Fruit fly (Drosophila melanogaster) whole organism, prepupa: ENCODE results near the gene CG12229.

Experiments used
- Blimp-1 ChIP-seq: fragments of 200-800 bp; sonication (Bioruptor generic); optimal IDR thresholded peaks from 3 replicates; lab custom pipeline; 2017; ENCODE audit warnings: missing biosample characterization, missing genetic modification characterization, mild to moderate bottlenecking, moderate library complexity, missing genetic modification reagents
- CG10631 ChIP-seq: fragments of 200-800 bp; sonication (Bioruptor generic); optimal IDR thresholded peaks from 2 replicates; lab custom pipeline; 2016; ENCODE audit warnings: missing biosample characterization, missing genetic modification characterization
- CG10669 ChIP-seq: fragments of 200-800 bp; sonication (Bioruptor generic); optimal IDR thresholded peaks from 3 replicates; lab custom pipeline; 2018; ENCODE audit warnings: missing biosample characterization, mild to moderate bottlenecking, missing genetic modification characterization, moderate library complexity
- CG11902 ChIP-seq: fragments of 200-800 bp; sonication (Bioruptor generic); optimal IDR thresholded peaks from 3 replicates; lab custom pipeline; 2016; ENCODE audit warnings: missing biosample characterization, missing genetic modification characterization
- CG15336 ChIP-seq: fragments of 200-800 bp; sonication (Bioruptor generic); IDR thresholded peaks from 2 replicates; pipeline ENCODE4 v1.3.6; 2022; ENCODE audit warnings: missing biosample characterization, missing genetic modification characterization
- CG1621 ChIP-seq: fragments of 200-800 bp; sonication (Bioruptor generic); optimal IDR thresholded peaks from 3 replicates; lab custom pipeline; 2018; ENCODE audit warnings: missing biosample characterization, mild to moderate bottlenecking, missing genetic modification characterization
- CG3032 ChIP-seq: fragments of 200-800 bp; optimal IDR thresholded peaks from 2 replicates; lab custom pipeline; 2019; ENCODE audit warnings: missing biosample characterization, mild to moderate bottlenecking, missing genetic modification characterization, moderate library complexity
- CG32006 ChIP-seq: fragments of 200-800 bp; sonication (Bioruptor generic); optimal IDR thresholded peaks from 3 replicates; lab custom pipeline; 2017; ENCODE audit warnings: missing biosample characterization, mild to moderate bottlenecking, missing genetic modification characterization
- CG34406 ChIP-seq: fragments of 200-800 bp; sonication (Bioruptor generic); optimal IDR thresholded peaks from 3 replicates; lab custom pipeline; 2016; ENCODE audit warnings: missing biosample characterization, missing genetic modification characterization
- CG4318 ChIP-seq: fragments of 200-800 bp; sonication (Bioruptor generic); optimal IDR thresholded peaks from 3 replicates; lab custom pipeline; 2017; ENCODE audit warnings: missing biosample characterization, mild to moderate bottlenecking, missing genetic modification characterization
- CG6163 ChIP-seq: fragments of 200-800 bp; sonication (Bioruptor generic); IDR thresholded peaks from 3 replicates; pipeline ENCODE4 v1.3.6; 2022; ENCODE audit warnings: missing biosample characterization, missing genetic modification characterization
- CG6276 ChIP-seq: fragments of 200-800 bp; sonication (Bioruptor generic); optimal IDR thresholded peaks from 2 replicates; lab custom pipeline; 2017; ENCODE audit warnings: missing biosample characterization, mild to moderate bottlenecking, missing genetic modification characterization
- CG6792 ChIP-seq: fragments of 200-800 bp; sonication (Bioruptor generic); optimal IDR thresholded peaks from 3 replicates; lab custom pipeline; 2016; ENCODE audit warnings: missing biosample characterization, missing genetic modification characterization
- CG6808 ChIP-seq: fragments of 200-800 bp; sonication (Bioruptor generic); optimal IDR thresholded peaks from 3 replicates; lab custom pipeline; 2017; ENCODE audit warnings: missing biosample characterization, missing genetic modification characterization, mild to moderate bottlenecking, moderate library complexity, missing genetic modification reagents
- CG6854 ChIP-seq: fragments of 200-800 bp; sonication (Bioruptor generic); optimal IDR thresholded peaks from 2 replicates; lab custom pipeline; 2017; ENCODE audit warnings: missing biosample characterization, mild to moderate bottlenecking, missing genetic modification characterization
- CG7368 ChIP-seq: fragments of 200-800 bp; sonication (Bioruptor generic); optimal IDR thresholded peaks from 3 replicates; lab custom pipeline; 2016; ENCODE audit warnings: missing biosample characterization, missing genetic modification characterization
- CG8119 ChIP-seq: fragments of 200-800 bp; sonication (Bioruptor generic); IDR thresholded peaks from 3 replicates; pipeline ENCODE4 v1.3.6; 2022; ENCODE audit warnings: missing biosample characterization, missing genetic modification characterization
- CG8319 ChIP-seq: fragments of 200-800 bp; sonication (Bioruptor generic); optimal IDR thresholded peaks from 3 replicates; lab custom pipeline; 2016; ENCODE audit warnings: missing biosample characterization, missing genetic modification characterization
- Eip75B ChIP-seq: fragments of 200-800 bp; sonication (Bioruptor generic); optimal IDR thresholded peaks from 3 replicates; lab custom pipeline; 2016; ENCODE audit warnings: missing biosample characterization, missing genetic modification characterization
- Eip78C ChIP-seq: fragments of 200-800 bp; sonication (Bioruptor generic); peaks from one replicate; lab custom pipeline; 2016; ENCODE audit warnings: missing biosample characterization, missing genetic modification characterization
- Eip93F ChIP-seq: fragments of 200-800 bp; sonication (Bioruptor generic); optimal IDR thresholded peaks from 2 replicates; lab custom pipeline; 2016; ENCODE audit warnings: missing biosample characterization, mild to moderate bottlenecking, missing genetic modification characterization
- Ets21C ChIP-seq: fragments of 200-800 bp; sonication (Bioruptor generic); optimal IDR thresholded peaks from 3 replicates; lab custom pipeline; 2016; ENCODE audit warnings: missing biosample characterization, missing genetic modification characterization
- Ets96B ChIP-seq: fragments of 200-800 bp; optimal IDR thresholded peaks from 2 replicates; lab custom pipeline; 2019; ENCODE audit warnings: missing biosample characterization, mild to moderate bottlenecking, missing genetic modification characterization, moderate library complexity
- Gug ChIP-seq: fragments of 200-800 bp; sonication (Bioruptor generic); IDR thresholded peaks from 2 replicates; pipeline ENCODE4 v1.3.6; 2022; ENCODE audit warnings: missing biosample characterization, missing genetic modification characterization
- Hr38 ChIP-seq: sonication (Bioruptor generic); optimal IDR thresholded peaks from 2 replicates; lab custom pipeline; 2016; ENCODE audit warnings: missing biosample characterization, missing genetic modification characterization
- Hr4 ChIP-seq: fragments of 200-800 bp; sonication (Bioruptor generic); optimal IDR thresholded peaks from 3 replicates; lab custom pipeline; 2016; ENCODE audit warnings: missing biosample characterization, missing genetic modification characterization
- Lpt ChIP-seq: fragments of 200-800 bp; sonication (Bioruptor generic); optimal IDR thresholded peaks from 3 replicates; lab custom pipeline; 2016; ENCODE audit warnings: missing biosample characterization, missing genetic modification characterization
- OdsH ChIP-seq: fragments of 200-800 bp; sonication (Bioruptor generic); optimal IDR thresholded peaks from 3 replicates; lab custom pipeline; 2016; ENCODE audit warnings: missing biosample characterization, missing genetic modification characterization
- Smox ChIP-seq: fragments of 200-800 bp; sonication (Bioruptor generic); optimal IDR thresholded peaks from 3 replicates; lab custom pipeline; 2016; ENCODE audit warnings: missing biosample characterization, missing genetic modification characterization
- Sox102F ChIP-seq: fragments of 200-800 bp; sonication (Bioruptor generic); optimal IDR thresholded peaks from 2 replicates; lab custom pipeline; 2016; ENCODE audit warnings: missing biosample characterization, mild to moderate bottlenecking, missing genetic modification characterization
- achi ChIP-seq: fragments of 200-800 bp; sonication (Bioruptor generic); optimal IDR thresholded peaks from 3 replicates; lab custom pipeline; 2016; ENCODE audit warnings: missing biosample characterization, missing genetic modification characterization
- cyc ChIP-seq: fragments of 200-800 bp; sonication (Bioruptor generic); optimal IDR thresholded peaks from 3 replicates; lab custom pipeline; 2016; ENCODE audit warnings: missing biosample characterization, missing genetic modification characterization
- dac ChIP-seq: fragments of 200-800 bp; sonication (Bioruptor generic); optimal IDR thresholded peaks from 2 replicates; lab custom pipeline; 2017; ENCODE audit warnings: missing biosample characterization, mild to moderate bottlenecking, missing genetic modification characterization
- eg ChIP-seq: fragments of 200-800 bp; sonication (Bioruptor generic); IDR thresholded peaks from 3 replicates; pipeline ENCODE4 v1.3.6; 2022; ENCODE audit warnings: missing biosample characterization, missing genetic modification characterization
- fd59A ChIP-seq: fragments of 200-800 bp; sonication (Bioruptor generic); optimal IDR thresholded peaks from 2 replicates; lab custom pipeline; 2017; ENCODE audit warnings: missing biosample characterization, mild to moderate bottlenecking, missing genetic modification characterization, missing genetic modification reagents
- fd85E ChIP-seq: fragments of 200-800 bp; sonication (Bioruptor generic); optimal IDR thresholded peaks from 3 replicates; lab custom pipeline; 2016; ENCODE audit warnings: missing biosample characterization, missing genetic modification characterization
- lz ChIP-seq: fragments of 200-800 bp; sonication (Bioruptor generic); optimal IDR thresholded peaks from 3 replicates; lab custom pipeline; 2016; ENCODE audit warnings: missing biosample characterization, missing genetic modification characterization
- net ChIP-seq: fragments of 200-800 bp; sonication (Bioruptor generic); optimal IDR thresholded peaks from 3 replicates; lab custom pipeline; 2016; ENCODE audit warnings: missing biosample characterization, missing genetic modification characterization
- salr ChIP-seq, 2 experiments: fragments of 200-800 bp; sonication (Bioruptor generic); optimal IDR thresholded peaks; 3 replicates each; lab custom pipeline; 2016 to 2018; ENCODE audit warnings: missing biosample characterization in 2 of 2, missing genetic modification characterization in 2 of 2, mild to moderate bottlenecking in 1 of 2
- spab ChIP-seq: fragments of 200-800 bp; sonication (Bioruptor generic); optimal IDR thresholded peaks from 2 replicates; lab custom pipeline; 2017; ENCODE audit warnings: missing biosample characterization, mild to moderate bottlenecking, missing genetic modification characterization, missing genetic modification reagents
- ss ChIP-seq, 2 experiments: fragments of 200-800 bp; sonication (Bioruptor generic); optimal IDR thresholded peaks; 2 replicates in 1 of 2; 3 replicates in 1 of 2; lab custom pipeline; 2017 to 2018; ENCODE audit warnings: mild to moderate bottlenecking in 2 of 2, missing biosample characterization in 2 of 2, missing genetic modification characterization in 2 of 2, moderate library complexity in 1 of 2
- vri ChIP-seq: fragments of 200-800 bp; sonication (Bioruptor generic); optimal IDR thresholded peaks from 3 replicates; lab custom pipeline; 2016; ENCODE audit warnings: missing biosample characterization, mild to moderate bottlenecking, missing genetic modification characterization

Gene CG12229

dm6 chr3L:17444569-17444968 is 8.3 kb upstream of the CG12229 start:
- TF ChIP-seq cyc (GFP tag; lab: Kevin White, UChicago) (no peak), CG10669 (GFP tag; lab: Kevin White, UChicago) (no peak), CG1621 (no peak), CG4318 (GFP tag; lab: Kevin White, UChicago) (no peak), CG10631 (no peak), CG3032 (tag; lab: Kevin White, UChicago) (no peak), CG6163 (no peak), Ets96B (no peak), eg (GFP tag; lab: Robert Waterston, UW) (no peak), fd85E (no peak)

DNA sequence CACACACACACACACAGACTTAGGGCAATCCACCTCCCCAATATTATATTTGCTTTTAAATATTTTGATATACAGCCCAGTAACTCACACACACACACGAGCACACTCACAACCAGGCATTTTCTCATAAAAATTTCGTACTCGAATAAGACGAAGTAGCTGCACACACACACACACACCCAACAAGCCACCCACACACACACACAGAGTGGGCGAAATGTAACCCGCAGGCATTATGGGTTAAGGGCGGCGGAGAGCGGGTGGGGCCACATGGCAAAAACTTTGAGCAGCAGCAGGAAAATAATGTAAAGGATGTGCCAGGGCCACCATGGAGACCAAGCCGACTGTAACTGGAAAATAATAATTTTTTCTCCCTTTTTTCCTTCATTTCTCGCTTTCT is 5.4 kb upstream of the CG12229 start:
- TF ChIP-seq ss (GFP tag; optimal IDR thresholded peaks at IDR 0.05; lab: Kevin White, UChicago) = no peak
- no peak for TF ChIP-seq lz (GFP tag; lab: Kevin White, UChicago)
- TF ChIP-seq CG10669 (GFP tag; lab: Kevin White, UChicago) = no peak
- no peak for TF ChIP-seq CG32006 (GFP tag; lab: Kevin White, UChicago)
- TF ChIP-seq salr (GFP tag; optimal IDR thresholded peaks at IDR 0.05; lab: Kevin White, UChicago) = no peak
- TF ChIP-seq Blimp-1 = no peak
- TF ChIP-seq CG6792 (GFP tag; lab: Kevin White, UChicago) = no peak
- TF ChIP-seq achi = no peak
- no peak for TF ChIP-seq Gug
- TF ChIP-seq Lpt (GFP tag; lab: Kevin White, UChicago) = no peak
- TF ChIP-seq CG6276 (GFP tag; lab: Kevin White, UChicago) = no peak
- TF ChIP-seq CG6808 (GFP tag; lab: Kevin White, UChicago) = no peak
- TF ChIP-seq CG11902 (GFP tag; lab: Kevin White, UChicago) = no peak
- TF ChIP-seq net (GFP tag; lab: Kevin White, UChicago) = no peak
- no peak for TF ChIP-seq cyc (GFP tag; lab: Kevin White, UChicago)
- TF ChIP-seq CG4318 (GFP tag; lab: Kevin White, UChicago) = no peak

DNA sequence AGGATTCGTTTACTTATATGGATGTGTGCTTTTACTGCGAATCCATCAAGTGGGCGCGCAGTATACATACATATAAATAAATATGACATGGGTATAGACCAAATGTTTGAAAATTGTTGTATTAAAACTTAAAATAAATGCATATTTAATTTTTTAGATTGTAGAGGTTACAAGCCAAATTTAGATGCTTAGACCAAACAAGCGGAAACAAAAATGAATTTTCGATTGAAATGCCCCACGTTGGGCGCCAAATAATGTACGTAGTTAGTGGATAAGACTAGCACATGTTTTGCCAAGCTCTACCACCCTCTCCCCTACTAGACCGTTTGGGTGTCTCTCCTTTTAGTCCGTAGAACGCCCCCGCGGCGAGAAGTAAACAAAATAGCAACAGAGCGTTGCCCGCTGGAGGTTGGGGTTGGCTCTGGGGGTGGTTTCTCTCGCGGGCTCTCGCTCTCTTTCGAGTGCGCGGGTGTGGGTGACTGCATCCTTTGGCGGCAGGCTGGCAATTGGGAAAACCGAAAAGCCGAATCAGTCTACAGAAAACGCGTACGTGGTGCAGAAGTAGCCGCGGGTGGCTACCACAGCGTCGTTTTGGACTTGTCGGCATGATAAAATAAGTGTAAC is 2.8 kb upstream of the CG12229 start, which contains the start of gene CG18265:
CG18265 (plus strand) TSS at position 530 of the 624 bp plus-strand sequence.
- peak; percentile 4 for TF ChIP-seq CG7368 (GFP tag; lab: Kevin White, UChicago)
- TF ChIP-seq spab (GFP tag; lab: Kevin White, UChicago) = no peak

dm6 chr3L:17433555-17433954 is 2.7 kb downstream of the CG12229 start, which contains the start of the genes Coq4 and CG32176:
Gene Coq4, minus strand, starts transcription at chr3L:17433621.
Gene CG32176, plus strand, starts transcription at chr3L:17433868.
- TF ChIP-seq OdsH (GFP tag; lab: Kevin White, UChicago) (peak; percentile 99), cyc (GFP tag; lab: Kevin White, UChicago) (peak; percentile 98), fd59A (GFP tag; lab: Kevin White, UChicago) (peak; percentile 88), Eip93F (GFP tag; lab: Kevin White, UChicago) (peak; percentile 93), CG34406 (GFP tag; lab: Kevin White, UChicago) (peak; percentile 96), Eip78C (peak; percentile 99), CG4318 (GFP tag; lab: Kevin White, UChicago) (peak; percentile 95), CG6808 (GFP tag; lab: Kevin White, UChicago) (peak; percentile 86), Ets21C (GFP tag; lab: Kevin White, UChicago) (peak; percentile 98), Ets96B (peak; percentile 95), Smox (GFP tag; lab: Kevin White, UChicago) (peak; percentile 98), spab (GFP tag; lab: Kevin White, UChicago) (peak; percentile 86), Hr4 (GFP tag; lab: Kevin White, UChicago) (peak; percentile 99), CG8319 (GFP tag; lab: Kevin White, UChicago) (peak; percentile 95), vri (peak; percentile 94), CG8119 (GFP tag; lab: Robert Waterston, UW) (peak; percentile 93), achi (peak; percentile 96), net (GFP tag; lab: Kevin White, UChicago) (peak; percentile 98), Eip75B (GFP tag; lab: Kevin White, UChicago) (peak; percentile 97), Hr38 (GFP tag; lab: Kevin White, UChicago) (peak; percentile 96), lz (GFP tag; lab: Kevin White, UChicago) (peak; percentile 98), CG7368 (GFP tag; lab: Kevin White, UChicago) (peak; percentile 96), salr (GFP tag; optimal IDR thresholded peaks at IDR 0.05; lab: Kevin White, UChicago) (peak; percentile 93 to 95), dac (peak; percentile 93), CG1621 (peak; percentile 94), Lpt (GFP tag; lab: Kevin White, UChicago) (peak; percentile 96), CG6276 (GFP tag; lab: Kevin White, UChicago) (peak; percentile 89), Sox102F (GFP tag; lab: Kevin White, UChicago) (peak; percentile 98), Blimp-1 (peak; percentile 78), CG6854 (peak; percentile 85), CG10669 (GFP tag; lab: Kevin White, UChicago) (peak; percentile 94), CG15336 (GFP tag; lab: Robert Waterston, UW) (peak; percentile 94)
